Fruit fly (Drosophila melanogaster): ENCODE data around the gene Nprl2.

DNA sequence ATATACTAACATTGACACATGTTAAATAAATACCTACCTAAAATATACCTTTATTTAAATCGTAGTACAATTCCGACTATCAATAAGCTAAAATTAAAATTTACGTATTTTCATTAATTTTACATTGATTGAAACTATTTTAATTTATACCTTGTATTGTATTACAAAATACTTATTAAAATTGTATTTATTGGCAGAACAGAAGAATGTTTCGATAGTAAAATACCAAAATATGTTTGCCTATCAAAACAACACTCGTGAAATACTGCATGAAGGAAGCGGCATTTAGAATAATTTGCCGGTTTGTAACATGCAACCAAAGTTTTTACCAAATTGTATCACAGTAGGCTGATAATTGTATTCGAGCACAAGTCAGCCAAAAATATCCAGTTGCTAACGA lies 2.4 kb upstream of the Nprl2 start, which contains the start of the genes DENR and CG4880:
- TF ChIP-seq Snoo (tag; optimal IDR thresholded peaks at IDR 0.05) (no peak), CG9948 (tag; optimal IDR thresholded peaks at IDR 0.05) (no peak), CG4496 (GFP tag; IDR thresholded peaks at IDR 0.05) (no peak), EcR (GFP tag; optimal IDR thresholded peaks at IDR 0.05) (no peak), CG10348 (GFP tag; IDR thresholded peaks at IDR 0.05) (no peak), CG17806 (tag; optimal IDR thresholded peaks at IDR 0.05) (no peak), fd96Ca (GFP tag; IDR thresholded peaks at IDR 0.05) (no peak), CG12605 (GFP tag; IDR thresholded peaks at IDR 0.05) (no peak), rn (GFP tag; IDR thresholded peaks at IDR 0.05) (no peak), CG15710 (tag; optimal IDR thresholded peaks at IDR 0.05) (no peak), Pif1B (GFP tag; optimal IDR thresholded peaks at IDR 0.05) (no peak), gl (tag; optimal IDR thresholded peaks at IDR 0.05) (no peak), CG34367 (tag; optimal IDR thresholded peaks at IDR 0.05) (no peak), Pif1A (GFP tag; optimal IDR thresholded peaks at IDR 0.05) (no peak)

Measured in whole organism, pupa.